Worm (Caenorhabditis elegans) whole organism, midembryonic: ENCODE results near the gene F22H10.11.

ENCODE experiments used
- T22C8.4 ChIP-seq: fragments of 200-800 bp; sonication (Bioruptor generic); IDR thresholded peaks from 2 replicates; pipeline ENCODE4 v1.3.6; 2022; ENCODE audit warnings: missing genetic modification characterization, missing compliant biosample characterization
- flt-1 ChIP-seq: fragments of 200-800 bp; sonication (Bioruptor generic); IDR thresholded peaks from 2 replicates; pipeline ENCODE4 v1.3.6; 2022; ENCODE audit warnings: missing genetic modification characterization, missing compliant biosample characterization
- klf-2 ChIP-seq: fragments of 200-800 bp; sonication (Bioruptor generic); conservative IDR thresholded peaks from 2 replicates; pipeline ENCODE4 v1.3.6; 2022; ENCODE audit warnings: missing genetic modification reagents, missing genetic modification characterization, missing compliant biosample characterization
- med-1 ChIP-seq: sonication (generic microtip); optimal IDR thresholded peaks from 2 replicates; lab custom pipeline; 2017; ENCODE audit warnings: missing genetic modification characterization, mild to moderate bottlenecking, missing compliant biosample characterization, antibody characterized with exemption, missing genetic modification reagents; ENCODE audit not compliant: insufficient read depth
- ref-1 ChIP-seq: fragments of 200-800 bp; sonication (Bioruptor generic); conservative IDR thresholded peaks from 2 replicates; pipeline ENCODE4 v1.3.6; 2022; ENCODE audit warnings: missing genetic modification reagents, missing genetic modification characterization, missing compliant biosample characterization
- ztf-23 ChIP-seq: fragments of 200-800 bp; sonication (Bioruptor generic); IDR thresholded peaks from 2 replicates; pipeline ENCODE4 v1.3.6; 2022; ENCODE audit warnings: missing genetic modification reagents, missing genetic modification characterization, missing compliant biosample characterization
- ztf-29 ChIP-seq: fragments of 200-800 bp; sonication (Bioruptor generic); IDR thresholded peaks from 2 replicates; pipeline ENCODE4 v1.3.6; 2022; ENCODE audit warnings: missing genetic modification reagents, missing genetic modification characterization, missing compliant biosample characterization

- TF ChIP-seq T22C8.4 (GFP tag; lab: Robert Waterston, UW) (no peak), flt-1 (GFP tag; lab: Robert Waterston, UW) (no peak), med-1 (no peak), ref-1 (no peak), ztf-23 (no peak), klf-2 (GFP tag; lab: Robert Waterston, UW) (no peak), ztf-29 (GFP tag; lab: Robert Waterston, UW) (no peak)
Measured at ce11 chrX:16643246-16643645, 44.6 kb downstream of the F22H10.11 start.
